Worm (Caenorhabditis elegans): ENCODE results near the gene C06B8.7.

C06B8.7 gene

DNA sequence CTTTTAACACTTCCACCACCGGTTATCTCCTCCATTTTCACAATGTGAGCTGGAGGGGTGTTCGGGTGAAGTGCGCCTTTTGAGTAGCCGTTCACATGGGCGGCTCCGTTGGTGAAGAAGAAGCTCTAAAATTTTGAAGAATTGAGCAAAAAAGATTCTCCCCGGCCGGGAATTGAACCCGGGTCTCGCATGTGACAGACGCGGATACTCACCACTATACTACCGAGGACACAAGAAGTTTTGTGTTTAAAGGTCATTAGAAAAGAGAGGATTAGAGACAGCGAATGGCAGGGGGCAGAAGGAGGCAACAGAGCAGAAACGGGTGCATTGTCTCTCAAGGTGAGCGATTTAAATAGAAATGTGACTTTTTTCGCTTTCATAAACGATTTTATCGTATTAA lies 53.1 kb downstream of the C06B8.7 start (continued):
- TF ChIP-seq dmd-6 (GFP tag; IDR thresholded peaks at IDR 0.05) = peak; percentile 40; the same call in 1 of the 2 replicates
- TF ChIP-seq ceh-82 (tag; optimal IDR thresholded peaks at IDR 0.05) = no peak
- TF ChIP-seq snpc-4 (tag; optimal IDR thresholded peaks at IDR 0.05) = no peak
- TF ChIP-seq unc-62 (GFP tag; optimal IDR thresholded peaks at IDR 0.05 in 1 of 2) = no peak
- no peak for TF ChIP-seq unc-62 (tag; optimal IDR thresholded peaks at IDR 0.05)
- peak; percentile 67 for TF ChIP-seq mep-1 (tag; optimal IDR thresholded peaks at IDR 0.05)
- TF ChIP-seq attf-4 (tag; optimal IDR thresholded peaks at IDR 0.05) = no peak
- no peak for TF ChIP-seq aly-2 (tag; optimal IDR thresholded peaks at IDR 0.05)
- peak; percentile 82 for TF ChIP-seq madf-9 (GFP tag; conservative IDR thresholded peaks at IDR 0.05)
- peak; percentile 60 for TF ChIP-seq php-3 (GFP tag; IDR thresholded peaks at IDR 0.05)
- TF ChIP-seq spr-1 (tag; optimal IDR thresholded peaks at IDR 0.05) = peak; percentile 46
- TF ChIP-seq duxl-1 (tag; optimal IDR thresholded peaks at IDR 0.05; ENCODE audit: poor library complexity) = peak; percentile 63
- TF ChIP-seq nhr-25 (tag; optimal IDR thresholded peaks at IDR 0.05; ENCODE audit: borderline replicate concordance, insufficient read depth) = no peak
- TF ChIP-seq R02D3.7 (tag; optimal IDR thresholded peaks at IDR 0.05) = no peak
- peak; percentile 71; the same call in 1 of the 2 replicates for TF ChIP-seq nhr-41 (GFP tag; IDR thresholded peaks at IDR 0.05)
- 0 out of 2 replicates have a peak, but pooled peaks have one; percentile 32 for TF ChIP-seq dmd-9 (GFP tag; IDR thresholded peaks at IDR 0.05)
- 0 out of 2 replicates have a peak, but pooled peaks have one; percentile 60 for TF ChIP-seq Y75B8A.6 (GFP tag; IDR thresholded peaks at IDR 0.05)
- peak; percentile 71 for TF ChIP-seq lin-38 (GFP tag; IDR thresholded peaks at IDR 0.05)
- peak; percentile 47 for TF ChIP-seq Y5F2A.4 (GFP tag; optimal IDR thresholded peaks at IDR 0.05)
- no peak for TF ChIP-seq nhr-76 (tag; optimal IDR thresholded peaks at IDR 0.05)
- TF ChIP-seq pha-4 (GFP tag; IDR thresholded peaks at IDR 0.05) = peak; percentile 90
- no peak for TF ChIP-seq pha-4 (tag; optimal IDR thresholded peaks at IDR 0.05)
- no peak for TF ChIP-seq ZK337.2 (GFP tag; IDR thresholded peaks at IDR 0.05)
- no peak for TF ChIP-seq lin-1 (GFP tag; IDR thresholded peaks at IDR 0.05)
- no peak for TF ChIP-seq jun-1 (tag; optimal IDR thresholded peaks at IDR 0.05)
- peak; percentile 60; the same call in 1 of the 2 replicates for TF ChIP-seq lin-29 (GFP tag; IDR thresholded peaks at IDR 0.05)
- TF ChIP-seq fkh-10 (GFP tag; optimal IDR thresholded peaks at IDR 0.05) = no peak
- peak; percentile 60; the same call in 1 of the 2 replicates for TF ChIP-seq T26A8.4 (GFP tag; IDR thresholded peaks at IDR 0.05)
- TF ChIP-seq fos-1 (tag; optimal IDR thresholded peaks at IDR 0.05) = no peak
- TF ChIP-seq daf-19 (GFP tag; conservative IDR thresholded peaks at IDR 0.05) = no peak
- no peak for TF ChIP-seq skn-1 (tag; optimal IDR thresholded peaks at IDR 0.05)
- TF ChIP-seq nhr-102 (tag; optimal IDR thresholded peaks at IDR 0.05) = peak; percentile 54
- TF ChIP-seq set-16 (GFP tag; IDR thresholded peaks at IDR 0.05) = 0 out of 2 replicates have a peak, but pooled peaks have one; percentile 33
- no peak for TF ChIP-seq egl-27 (tag; optimal IDR thresholded peaks at IDR 0.05)
- TF ChIP-seq F10B5.3 (tag; optimal IDR thresholded peaks at IDR 0.05) = no peak
- TF ChIP-seq hmg-1.1 (GFP tag; IDR thresholded peaks at IDR 0.05) = peak; percentile 79
- no peak for TF ChIP-seq ceh-62 (tag; optimal IDR thresholded peaks at IDR 0.05)
- peak; percentile 98 for TF ChIP-seq aha-1 (tag)
- no peak for TF ChIP-seq nhr-10 (tag; optimal IDR thresholded peaks at IDR 0.05)
- TF ChIP-seq nhr-111 (GFP tag; optimal IDR thresholded peaks at IDR 0.05) = no peak
- TF ChIP-seq F26F4.8 (GFP tag; conservative IDR thresholded peaks at IDR 0.05) = peak; percentile 87
- TF ChIP-seq vab-7 (GFP tag; IDR thresholded peaks at IDR 0.05) = peak; percentile 69; the same call in 1 of the 2 replicates
- peak; percentile 81 for TF ChIP-seq tra-1 (GFP tag; IDR thresholded peaks at IDR 0.05)
- TF ChIP-seq sdz-12 (GFP tag; optimal IDR thresholded peaks at IDR 0.05) = peak; percentile 73
- no peak for TF ChIP-seq nhr-11 (tag; optimal IDR thresholded peaks at IDR 0.05)
- no peak for TF ChIP-seq pqm-1 (tag; optimal IDR thresholded peaks at IDR 0.05)
- TF ChIP-seq dpl-1 (GFP tag; optimal IDR thresholded peaks at IDR 0.05) = peak; percentile 10
- peak; percentile 90 for TF ChIP-seq hlh-30 (tag; optimal IDR thresholded peaks at IDR 0.05; ENCODE audit: insufficient read depth)
- peak; percentile 52 for TF ChIP-seq unc-130 (GFP tag; optimal IDR thresholded peaks at IDR 0.05)
- TF ChIP-seq tag-97 (GFP tag; IDR thresholded peaks at IDR 0.05) = no peak
- TF ChIP-seq mxl-2 (GFP tag; conservative IDR thresholded peaks at IDR 0.05) = no peak
- TF ChIP-seq F49E8.2 (tag; optimal IDR thresholded peaks at IDR 0.05; ENCODE audit: borderline replicate concordance) = peak; percentile 2
